Worm (Caenorhabditis elegans): ENCODE measurements around the gene clec-70.
A peak's percentile ranks its signal among the peaks of the same experiment; 100 is the strongest.

clec-70 gene

ce11 chrIV:3960396-3960795 is 27.9 kb downstream of the clec-70 start, which contains the start of gene clec-75:
Gene clec-75 (plus strand): TSS chrIV:3960734.
- TF ChIP-seq ctbp-1 (GFP tag; IDR thresholded peaks at IDR 0.05) (no peak), zag-1 (tag; optimal IDR thresholded peaks at IDR 0.05) (no peak), lir-3 (tag; optimal IDR thresholded peaks at IDR 0.05) (no peak), mes-2 (tag; optimal IDR thresholded peaks at IDR 0.05; ENCODE audit: poor library complexity, severe bottlenecking) (no peak), snpc-1.2 (GFP tag; IDR thresholded peaks at IDR 0.05) (no peak), nhr-10 (tag; optimal IDR thresholded peaks at IDR 0.05) (no peak), lin-38 (GFP tag; IDR thresholded peaks at IDR 0.05) (no peak), ceh-82 (tag; optimal IDR thresholded peaks at IDR 0.05) (no peak), dmd-6 (GFP tag; IDR thresholded peaks at IDR 0.05) (peak; percentile 29; the same call in 1 of the 2 replicates), ama-1 (optimal IDR thresholded peaks at IDR 0.05) (no peak), nhr-76 (tag; optimal IDR thresholded peaks at IDR 0.05) (no peak), ZK337.2 (GFP tag; IDR thresholded peaks at IDR 0.05) (no peak), ceh-32 (tag; optimal IDR thresholded peaks at IDR 0.05; ENCODE audit: poor library complexity) (no peak), zfp-2 (tag; optimal IDR thresholded peaks at IDR 0.05) (no peak), daf-19 (GFP tag; conservative IDR thresholded peaks at IDR 0.05) (no peak), egl-43 (GFP tag; IDR thresholded peaks at IDR 0.05) (no peak), jun-1 (tag; optimal IDR thresholded peaks at IDR 0.05) (no peak), zip-11 (GFP tag; IDR thresholded peaks at IDR 0.05) (no peak), unc-39 (tag; optimal IDR thresholded peaks at IDR 0.05) (no peak), saeg-2 (GFP tag; IDR thresholded peaks at IDR 0.05) (no peak), Y75B8A.6 (GFP tag; IDR thresholded peaks at IDR 0.05) (no peak), nhr-28 (tag; optimal IDR thresholded peaks at IDR 0.05) (peak; percentile 43), nhr-41 (GFP tag; IDR thresholded peaks at IDR 0.05) (no peak), daf-16 (GFP tag; optimal IDR thresholded peaks at IDR 0.05) (no peak), daf-16 (tag; optimal IDR thresholded peaks at IDR 0.05) (peak; percentile 67), nhr-237 (tag; optimal IDR thresholded peaks at IDR 0.05) (no peak), daf-12 (tag; optimal IDR thresholded peaks at IDR 0.05) (no peak), lin-15B (tag; optimal IDR thresholded peaks at IDR 0.05) (no peak), zip-2 (tag; optimal IDR thresholded peaks at IDR 0.05) (no peak), unc-130 (GFP tag; optimal IDR thresholded peaks at IDR 0.05) (no peak), T26A8.4 (GFP tag; IDR thresholded peaks at IDR 0.05) (no peak), pqm-1 (tag; optimal IDR thresholded peaks at IDR 0.05) (peak; percentile 73)

ce11 chrIV:3962584-3962983 is 30.1 kb downstream of the clec-70 start, which contains the start of gene Y46C8AM.1:
Gene Y46C8AM.1 (plus strand): TSS chrIV:3962884.
- TF ChIP-seq ceh-20 (GFP tag; IDR thresholded peaks at IDR 0.05) (no peak), hif-1 (tag; optimal IDR thresholded peaks at IDR 0.05) (no peak), ceh-28 (tag; optimal IDR thresholded peaks at IDR 0.05) (no peak), egl-43 (GFP tag; IDR thresholded peaks at IDR 0.05) (no peak), dpl-1 (GFP tag; optimal IDR thresholded peaks at IDR 0.05) (no peak)

ce11 chrIV:3963498-3963897 is 31.0 kb downstream of the clec-70 start:
- TF ChIP-seq ctbp-1 (GFP tag; IDR thresholded peaks at IDR 0.05) (no peak), hlh-30 (tag; optimal IDR thresholded peaks at IDR 0.05; ENCODE audit: insufficient read depth) (peak; percentile 9), Y48G9A.11 (GFP tag; IDR thresholded peaks at IDR 0.05) (no peak), dmd-6 (GFP tag; IDR thresholded peaks at IDR 0.05) (peak; percentile 22; the same call in 1 of the 2 replicates), nhr-28 (tag; optimal IDR thresholded peaks at IDR 0.05) (peak; percentile 64)

ce11 chrIV:3965013-3965412 is 32.5 kb downstream of the clec-70 start, which contains the start of gene clec-76:
Gene clec-76 (plus strand): TSS chrIV:3965246.
- TF ChIP-seq duxl-1 (tag; optimal IDR thresholded peaks at IDR 0.05; ENCODE audit: poor library complexity) (no peak), attf-4 (tag; optimal IDR thresholded peaks at IDR 0.05) (no peak), ztf-7 (tag; optimal IDR thresholded peaks at IDR 0.05) (no peak), skn-1 (tag; optimal IDR thresholded peaks at IDR 0.05) (no peak), daf-16 (GFP tag; optimal IDR thresholded peaks at IDR 0.05) (no peak), daf-16 (tag; optimal IDR thresholded peaks at IDR 0.05) (peak; percentile 51), daf-8 (GFP tag; IDR thresholded peaks at IDR 0.05) (no peak), daf-19 (GFP tag; conservative IDR thresholded peaks at IDR 0.05) (no peak), zag-1 (tag; optimal IDR thresholded peaks at IDR 0.05) (no peak), mxl-2 (GFP tag; conservative IDR thresholded peaks at IDR 0.05) (no peak), dmd-6 (GFP tag; IDR thresholded peaks at IDR 0.05) (peak; percentile 36; the same call in 1 of the 2 replicates), pqm-1 (tag; optimal IDR thresholded peaks at IDR 0.05) (peak; percentile 3), Y48G9A.11 (GFP tag; IDR thresholded peaks at IDR 0.05) (no peak), Y75B8A.6 (GFP tag; IDR thresholded peaks at IDR 0.05) (no peak), nhr-77 (tag; optimal IDR thresholded peaks at IDR 0.05) (peak; percentile 58), F49E8.2 (tag; optimal IDR thresholded peaks at IDR 0.05; ENCODE audit: borderline replicate concordance) (no peak), dmd-8 (GFP tag; IDR thresholded peaks at IDR 0.05) (no peak), ctbp-1 (GFP tag; IDR thresholded peaks at IDR 0.05) (no peak), aha-1 (tag) (no peak)
